Fruit fly (Drosophila melanogaster) whole organism, embryonic: ENCODE measurements around the gene GstO3.

Source experiments
- Abd-B ChIP-seq: fragments of 200-800 bp; sonication (Bioruptor generic); optimal IDR thresholded peaks from 2 replicates; lab custom pipeline; 2018; ENCODE audit warnings: missing biosample characterization, mild to moderate bottlenecking, missing genetic modification characterization, moderate library complexity
- Ada2b ChIP-seq: fragments of 200-800 bp; sonication (Bioruptor generic); IDR thresholded peaks from 2 replicates; pipeline ENCODE4 v1.3.6; 2022; ENCODE audit warnings: missing biosample characterization, missing genetic modification characterization
- CG10147 ChIP-seq: fragments of 200-800 bp; sonication (Bioruptor generic); optimal IDR thresholded peaks from 2 replicates; lab custom pipeline; 2019; ENCODE audit warnings: missing biosample characterization, mild to moderate bottlenecking, missing genetic modification characterization, moderate library complexity
- CG10267 ChIP-seq: fragments of 200-800 bp; sonication (Bioruptor generic); optimal IDR thresholded peaks from 2 replicates; lab custom pipeline; 2018; ENCODE audit warnings: missing biosample characterization, mild to moderate bottlenecking, missing genetic modification characterization, moderate library complexity
- CG11093 ChIP-seq: fragments of 200-800 bp; sonication (Bioruptor generic); IDR thresholded peaks from 3 replicates; pipeline ENCODE4 v1.3.6; 2022; ENCODE audit warnings: missing biosample characterization, missing genetic modification characterization
- CG11560 ChIP-seq: fragments of 200-800 bp; sonication (Bioruptor generic); IDR thresholded peaks from 3 replicates; pipeline ENCODE4 v1.3.6; 2022; ENCODE audit warnings: missing biosample characterization, missing genetic modification characterization
- CG12155 ChIP-seq: fragments of 200-800 bp; sonication (Bioruptor generic); optimal IDR thresholded peaks from 3 replicates; lab custom pipeline; 2016; ENCODE audit warnings: missing biosample characterization, missing genetic modification characterization
- CG13424 ChIP-seq: fragments of 200-800 bp; sonication (Bioruptor generic); optimal IDR thresholded peaks from 2 replicates; lab custom pipeline; 2019; ENCODE audit warnings: missing biosample characterization, mild to moderate bottlenecking, missing genetic modification characterization, moderate library complexity
- CG13624 ChIP-seq: fragments of 200-800 bp; sonication (Bioruptor generic); optimal IDR thresholded peaks from 2 replicates; lab custom pipeline; 2016; ENCODE audit warnings: missing biosample characterization, missing genetic modification characterization
- CG17829 ChIP-seq: fragments of 200-800 bp; optimal IDR thresholded peaks from 2 replicates; lab custom pipeline; 2019; ENCODE audit warnings: missing biosample characterization, mild to moderate bottlenecking, missing genetic modification characterization, moderate library complexity
- CG2129 ChIP-seq: fragments of 200-800 bp; sonication (Bioruptor generic); IDR thresholded peaks from 2 replicates; pipeline ENCODE4 v1.3.6; 2022; ENCODE audit warnings: missing biosample characterization, missing genetic modification characterization; ENCODE audit not compliant: partially characterized antibody
- CG2712 ChIP-seq: fragments of 200-800 bp; optimal IDR thresholded peaks from 3 replicates; lab custom pipeline; 2019; ENCODE audit warnings: missing biosample characterization, mild to moderate bottlenecking, missing genetic modification characterization, moderate library complexity
- CG31224 ChIP-seq: fragments of 200-800 bp; sonication (Bioruptor generic); IDR thresholded peaks from 2 replicates; pipeline ENCODE4 v1.3.6; 2022; ENCODE audit warnings: missing biosample characterization, missing genetic modification characterization
- CG3838 ChIP-seq: fragments of 200-800 bp; sonication (Bioruptor generic); optimal IDR thresholded peaks from 3 replicates; lab custom pipeline; 2016; ENCODE audit warnings: missing biosample characterization, missing genetic modification characterization
- CG3995 ChIP-seq: fragments of 200-800 bp; sonication (Bioruptor generic); optimal IDR thresholded peaks from 3 replicates; lab custom pipeline; 2016; ENCODE audit warnings: missing biosample characterization, missing genetic modification characterization
- CG42726 ChIP-seq: fragments of 200-800 bp; sonication (Bioruptor generic); IDR thresholded peaks from 2 replicates; pipeline ENCODE4 v1.3.6; 2022; ENCODE audit warnings: missing biosample characterization, missing genetic modification characterization; ENCODE audit not compliant: partially characterized antibody
- CG4730 ChIP-seq: fragments of 200-800 bp; sonication (Bioruptor generic); IDR thresholded peaks from 2 replicates; pipeline ENCODE4 v1.3.6; 2022; ENCODE audit warnings: missing biosample characterization, missing genetic modification characterization
- CG5953 ChIP-seq: fragments of 200-800 bp; sonication (Bioruptor generic); IDR thresholded peaks from 2 replicates; pipeline ENCODE4 v1.3.6; 2022; ENCODE audit warnings: missing biosample characterization, missing genetic modification characterization
- CG6791 ChIP-seq: fragments of 200-800 bp; sonication (Bioruptor generic); IDR thresholded peaks from 3 replicates; pipeline ENCODE4 v1.3.6; 2022; ENCODE audit warnings: missing biosample characterization, missing genetic modification characterization; ENCODE audit not compliant: partially characterized antibody
- CG7271 ChIP-seq: fragments of 200-800 bp; sonication (Bioruptor generic); optimal IDR thresholded peaks from 2 replicates; lab custom pipeline; 2018; ENCODE audit warnings: missing biosample characterization, mild to moderate bottlenecking, missing genetic modification characterization, moderate library complexity
- CG8478 ChIP-seq: fragments of >200 bp; optimal IDR thresholded peaks from 2 replicates; lab custom pipeline; 2018
- Chrac-16 ChIP-seq: fragments of 200-800 bp; sonication (Bioruptor generic); optimal IDR thresholded peaks from 3 replicates; lab custom pipeline; 2016; ENCODE audit warnings: missing biosample characterization, missing genetic modification characterization
- Dek ChIP-seq: fragments of 200-800 bp; sonication (Bioruptor generic); optimal IDR thresholded peaks from 3 replicates; lab custom pipeline; 2019; ENCODE audit warnings: missing biosample characterization, mild to moderate bottlenecking, missing genetic modification characterization, moderate library complexity
- Doc3 ChIP-seq: fragments of 200-800 bp; sonication (Bioruptor generic); IDR thresholded peaks from 3 replicates; pipeline ENCODE4 v1.3.6; 2022; ENCODE audit warnings: missing biosample characterization, missing genetic modification characterization; ENCODE audit not compliant: partially characterized antibody
- Dp ChIP-seq: fragments of 200-800 bp; sonication (Bioruptor generic); optimal IDR thresholded peaks from 2 replicates; lab custom pipeline; 2018; ENCODE audit warnings: missing biosample characterization, mild to moderate bottlenecking, missing genetic modification characterization, moderate library complexity
- Ets97D ChIP-seq: fragments of 200-800 bp; sonication (Bioruptor generic); optimal IDR thresholded peaks from 3 replicates; lab custom pipeline; 2016; ENCODE audit warnings: missing biosample characterization, missing genetic modification characterization
- HmgZ ChIP-seq: fragments of 200-800 bp; sonication (Bioruptor generic); optimal IDR thresholded peaks from 2 replicates; lab custom pipeline; 2018; ENCODE audit warnings: missing biosample characterization, mild to moderate bottlenecking, missing genetic modification characterization
- Hmr ChIP-seq: fragments of 200-800 bp; sonication (Bioruptor generic); optimal IDR thresholded peaks from 3 replicates; lab custom pipeline; 2017; ENCODE audit warnings: mild to moderate bottlenecking, missing biosample characterization, missing genetic modification reagents, missing genetic modification characterization
- NC2α ChIP-seq: fragments of 200-800 bp; sonication (Bioruptor generic); optimal IDR thresholded peaks from 2 replicates; lab custom pipeline; 2016; ENCODE audit warnings: missing biosample characterization, missing genetic modification characterization
- chinmo ChIP-seq: fragments of 200-800 bp; sonication (Bioruptor generic); IDR thresholded peaks from 4 replicates; pipeline ENCODE4 v1.3.6; 2022; ENCODE audit warnings: missing biosample characterization, missing genetic modification characterization; ENCODE audit not compliant: partially characterized antibody
- crp ChIP-seq, 2 experiments: fragments of 200-800 bp; sonication (Bioruptor generic); optimal IDR thresholded peaks; 2 replicates in 1 of 2; 3 replicates in 1 of 2; lab custom pipeline; 2017; ENCODE audit warnings: missing biosample characterization in 2 of 2, missing genetic modification characterization in 2 of 2, mild to moderate bottlenecking in 1 of 2, moderate library complexity in 1 of 2
- cwo ChIP-seq: fragments of 200-800 bp; sonication (Bioruptor generic); optimal IDR thresholded peaks from 3 replicates; lab custom pipeline; 2017; ENCODE audit warnings: missing biosample characterization, missing genetic modification characterization, mild to moderate bottlenecking, moderate library complexity, missing genetic modification reagents
- gfzf ChIP-seq: fragments of 200-800 bp; sonication (Bioruptor generic); optimal IDR thresholded peaks from 2 replicates; lab custom pipeline; 2016; ENCODE audit warnings: missing biosample characterization, mild to moderate bottlenecking, missing genetic modification characterization, moderate library complexity
- hkb ChIP-seq, 2 experiments: fragments of 200-800 bp in 1 of 2; fragments of >200 bp in 1 of 2; sonication (Bioruptor generic) in 1 of 2; IDR thresholded peaks in 1 of 2; optimal IDR thresholded peaks in 1 of 2; 2 replicates each; pipeline versions ENCODE4 v1.3.6 to Lab custom; 2017 to 2022; ENCODE audit warnings: missing biosample characterization in 1 of 2, missing genetic modification characterization in 1 of 2
- kay ChIP-seq: fragments of 200-800 bp; sonication (Bioruptor generic); optimal IDR thresholded peaks from 2 replicates; lab custom pipeline; 2016; ENCODE audit warnings: missing biosample characterization, missing genetic modification characterization
- mirr ChIP-seq: fragments of 200-800 bp; sonication (Bioruptor generic); optimal IDR thresholded peaks from 3 replicates; lab custom pipeline; 2018; ENCODE audit warnings: missing biosample characterization, mild to moderate bottlenecking, missing genetic modification characterization
- nerfin-2 ChIP-seq: fragments of 200-800 bp; sonication (Bioruptor generic); IDR thresholded peaks from 2 replicates; pipeline ENCODE4 v1.3.6; 2022; ENCODE audit warnings: missing biosample characterization, missing genetic modification characterization; ENCODE audit not compliant: partially characterized antibody
- otp ChIP-seq: fragments of 200-800 bp; sonication (Bioruptor generic); IDR thresholded peaks from 3 replicates; pipeline ENCODE4, ENCODE4 v1.3.6; 2022; ENCODE audit warnings: missing biosample characterization, missing genetic modification characterization
- pan ChIP-seq, 4 experiments: fragments of >200 bp in 3 of 4; fragments of 200-800 bp in 1 of 4; sonication (Bioruptor generic) in 1 of 4; optimal IDR thresholded peaks in 3 of 4; IDR thresholded peaks in 1 of 4; 2 replicates each; pipeline versions ENCODE4 v1.3.6 to Lab custom; 2017 to 2022; ENCODE audit warnings: missing biosample characterization in 2 of 4, missing genetic modification characterization in 2 of 4, mixed read lengths in 1 of 4
- prd ChIP-seq, 3 experiments: fragments of >200 bp in 2 of 3; fragments of 200-800 bp in 1 of 3; sonication (Bioruptor generic) in 1 of 3; optimal IDR thresholded peaks in 2 of 3; IDR thresholded peaks in 1 of 3; 2 replicates in 2 of 3; 3 replicates in 1 of 3; pipeline versions ENCODE4 v1.3.6 to Lab custom; 2017 to 2022; ENCODE audit warnings: missing biosample characterization in 1 of 3, missing genetic modification characterization in 1 of 3
- pzg ChIP-seq: fragments of 200-800 bp; sonication (Bioruptor generic); optimal IDR thresholded peaks from 3 replicates; lab custom pipeline; 2018; ENCODE audit warnings: missing biosample characterization, mild to moderate bottlenecking, missing genetic modification characterization, moderate library complexity
- row ChIP-seq: fragments of 200-800 bp; sonication (Bioruptor generic); IDR thresholded peaks from 3 replicates; pipeline ENCODE4 v1.3.6; 2022; ENCODE audit warnings: missing biosample characterization, missing genetic modification characterization
- sna ChIP-seq: fragments of 200-800 bp; sonication (Bioruptor generic); IDR thresholded peaks from 2 replicates; pipeline ENCODE4 v1.3.6; 2022; ENCODE audit warnings: missing biosample characterization, missing genetic modification characterization; ENCODE audit not compliant: partially characterized antibody
- tna ChIP-seq: fragments of 200-800 bp; sonication (Bioruptor generic); IDR thresholded peaks from 2 replicates; pipeline ENCODE4 v1.3.6; 2022; ENCODE audit warnings: missing biosample characterization, missing genetic modification characterization; ENCODE audit not compliant: partially characterized antibody
- trh ChIP-seq: fragments of 200-800 bp; sonication (Bioruptor generic); optimal IDR thresholded peaks from 2 replicates; lab custom pipeline; 2016; ENCODE audit warnings: missing biosample characterization, missing genetic modification characterization
- vfl ChIP-seq: fragments of 200-800 bp; sonication (Bioruptor generic); optimal IDR thresholded peaks from 2 replicates; lab custom pipeline; 2016; ENCODE audit warnings: missing biosample characterization, missing genetic modification characterization

GstO3 gene

DNA sequence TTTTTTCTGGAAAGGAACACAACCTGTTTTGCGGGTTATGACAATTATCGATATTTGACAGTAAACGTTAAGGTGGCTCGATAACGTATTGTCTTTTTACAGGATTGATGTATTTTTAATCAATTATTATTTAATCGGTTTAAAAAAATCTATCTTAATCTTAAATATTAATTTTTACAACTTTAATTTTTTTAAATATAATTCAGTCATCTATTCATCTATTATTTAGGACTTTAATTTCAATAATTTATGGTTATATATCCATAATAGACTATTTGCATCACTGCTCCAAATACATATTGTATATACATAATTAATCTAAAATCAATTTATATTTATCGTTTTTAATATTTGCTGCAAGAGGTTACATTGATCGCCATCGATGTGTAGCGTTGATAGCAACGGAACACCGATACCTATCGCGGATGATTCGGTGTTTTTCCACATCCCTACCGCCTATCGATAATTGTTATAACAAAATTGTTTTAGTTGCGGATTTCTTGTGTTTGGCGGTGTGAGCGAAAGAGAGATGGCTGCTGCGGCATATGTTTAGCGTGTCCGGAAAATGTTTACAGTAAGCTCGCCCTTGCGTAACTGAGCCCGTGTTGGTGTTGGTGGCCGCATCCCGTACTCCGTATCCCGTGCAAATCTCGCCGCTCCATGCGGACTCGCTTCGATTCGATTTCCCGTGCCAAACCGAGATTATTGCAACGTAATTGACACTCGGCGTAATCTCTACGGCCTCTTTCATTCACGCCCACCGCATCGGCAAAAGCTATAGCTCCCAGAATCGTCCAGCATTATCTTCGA lies 6.3 kb downstream of the GstO3 start, which contains the start of the genes GstO1 and foi (continued):
- no peak for TF ChIP-seq Chrac-16
- TF ChIP-seq Dp (GFP tag; lab: Kevin White, UChicago) = peak; percentile 69
- peak; percentile 29 for TF ChIP-seq CG12155 (GFP tag; lab: Kevin White, UChicago)
- peak; percentile 99 for TF ChIP-seq nerfin-2 (GFP tag; lab: Robert Waterston, UW)
- TF ChIP-seq CG7271 = peak; percentile 73
- peak; percentile 98 for TF ChIP-seq CG42726 (GFP tag; lab: Robert Waterston, UW)
- TF ChIP-seq sna (GFP tag; lab: Robert Waterston, UW) = peak; percentile 95
- TF ChIP-seq CG10267 (tag; lab: Kevin White, UChicago) = peak; percentile 58
- no peak for TF ChIP-seq kay (GFP tag; lab: Kevin White, UChicago)
- 0 out of 2 replicates have a peak, but pooled peaks have one; percentile 17 for TF ChIP-seq Ada2b (GFP tag; lab: Robert Waterston, UW)
- peak; percentile 68 for TF ChIP-seq CG17829 (tag; lab: Kevin White, UChicago)
- no peak for TF ChIP-seq NC2α (GFP tag; lab: Kevin White, UChicago)
- peak; percentile 2 for TF ChIP-seq mirr
- peak; percentile 19 for TF ChIP-seq CG13424
- TF ChIP-seq trh (GFP tag; lab: Kevin White, UChicago) = no peak
- 0 out of 2 replicates have a peak, but pooled peaks have one; percentile 22 for TF ChIP-seq CG31224 (GFP tag; lab: Robert Waterston, UW)
- TF ChIP-seq tna (GFP tag; lab: Robert Waterston, UW) = peak; percentile 99
- TF ChIP-seq vfl = no peak
- TF ChIP-seq prd (optimal IDR thresholded peaks at IDR 0.05; lab: Kevin White, UChicago) = no peak
- TF ChIP-seq prd (GFP tag; IDR thresholded peaks at IDR 0.05; lab: Robert Waterston, UW) = 0 out of 3 replicates have a peak, but pooled peaks have one; percentile 27
- TF ChIP-seq CG13624 (GFP tag; lab: Kevin White, UChicago) = no peak
- peak; percentile 99 for TF ChIP-seq CG6791 (GFP tag; lab: Robert Waterston, UW)
- TF ChIP-seq Ets97D (GFP tag; lab: Kevin White, UChicago) = peak; percentile 46
- TF ChIP-seq CG4730 (GFP tag; lab: Robert Waterston, UW) = no peak
- peak; percentile 86 for TF ChIP-seq CG11560 (tag; lab: Robert Waterston, UW)
- TF ChIP-seq CG11093 (GFP tag; lab: Robert Waterston, UW) = no peak
- peak; percentile 10 for TF ChIP-seq Hmr (GFP tag; lab: Kevin White, UChicago)
- peak; percentile 52 for TF ChIP-seq CG3995 (GFP tag; lab: Kevin White, UChicago)
- TF ChIP-seq gfzf (GFP tag; lab: Kevin White, UChicago) = peak; percentile 15
- peak; percentile 6 for TF ChIP-seq CG10147 (GFP tag; lab: Kevin White, UChicago)
- TF ChIP-seq CG8478 (lab: Kevin White, UChicago) = no peak
- peak; percentile 98 for TF ChIP-seq chinmo (GFP tag; lab: Robert Waterston, UW)
- TF ChIP-seq CG3838 (GFP tag; lab: Kevin White, UChicago) = peak; percentile 29
- TF ChIP-seq cwo (GFP tag; lab: Kevin White, UChicago) = no peak
- peak; percentile 31 for TF ChIP-seq Abd-B (GFP tag; lab: Kevin White, UChicago)
- peak; percentile 89 for TF ChIP-seq pzg
- peak; percentile 91 for TF ChIP-seq CG2129
- TF ChIP-seq HmgZ (tag; lab: Kevin White, UChicago) = peak; percentile 58
- TF ChIP-seq crp (GFP tag; optimal IDR thresholded peaks at IDR 0.05; lab: Kevin White, UChicago) = no peak
- peak; percentile 91 for TF ChIP-seq Doc3 (GFP tag; lab: Robert Waterston, UW)
- TF ChIP-seq pan (optimal IDR thresholded peaks at IDR 0.05; lab: Kevin White, UChicago) = no peak
- peak in 1 of 2 experiments; percentile 28 for TF ChIP-seq pan (GFP tag; optimal IDR thresholded peaks at IDR 0.05 in 1 of 2, IDR thresholded peaks at IDR 0.05 in 1 of 2)
- TF ChIP-seq Dek (tag; lab: Kevin White, UChicago) = peak; percentile 37
- peak; percentile 64 for TF ChIP-seq CG2712 (tag; lab: Kevin White, UChicago)
- TF ChIP-seq hkb (optimal IDR thresholded peaks at IDR 0.05; lab: Kevin White, UChicago) = no peak
- TF ChIP-seq hkb (GFP tag; IDR thresholded peaks at IDR 0.05; lab: Robert Waterston, UW) = peak; percentile 53
- TF ChIP-seq otp (GFP tag; lab: Robert Waterston, UW) = 0 out of 3 replicates have a peak, but pooled peaks have one; percentile 27
- TF ChIP-seq row (GFP tag; lab: Robert Waterston, UW) = peak; percentile 76
- TF ChIP-seq CG5953 (GFP tag; lab: Robert Waterston, UW) = no peak
